Worm (Caenorhabditis elegans) whole organism, early embryonic: ENCODE measurements around the gene srj-8.

Experiments
- F13C5.2 ChIP-seq: sonication (generic microtip); optimal IDR thresholded peaks from 2 replicates; lab custom pipeline; 2017; ENCODE audit warnings: mild to moderate bottlenecking, missing genetic modification characterization, inconsistent platforms, missing compliant biosample characterization
- aly-1 ChIP-seq: sonication (generic microtip); optimal IDR thresholded peaks from 2 replicates; lab custom pipeline; 2016; ENCODE audit warnings: missing genetic modification characterization, missing compliant biosample characterization
- ama-1 ChIP-seq: fragments of 150-350 bp; optimal IDR thresholded peaks from 2 replicates; lab custom pipeline; 2014
- ceh-13 ChIP-seq: fragments of 200-800 bp; sonication (Bioruptor generic); optimal IDR thresholded peaks from 2 replicates; lab custom pipeline; 2018; ENCODE audit warnings: mild to moderate bottlenecking, missing genetic modification characterization, missing compliant biosample characterization
- ets-7 ChIP-seq: sonication (generic microtip); optimal IDR thresholded peaks from 2 replicates; lab custom pipeline; 2016; ENCODE audit warnings: missing genotype, missing genetic modification characterization, missing compliant biosample characterization
- scrt-1 ChIP-seq: fragments of 200-800 bp; sonication (Bioruptor generic); IDR thresholded peaks from 2 replicates; pipeline ENCODE4 v1.3.6; 2022; ENCODE audit warnings: missing genetic modification characterization, missing compliant biosample characterization
- tbx-37 ChIP-seq: fragments of 200-800 bp; sonication (Bioruptor generic); conservative IDR thresholded peaks from 2 replicates; pipeline ENCODE4 v1.3.6; 2022; ENCODE audit warnings: missing genetic modification reagents, missing genetic modification characterization, missing compliant biosample characterization
- tra-4 ChIP-seq: sonication (generic microtip); optimal IDR thresholded peaks from 2 replicates; lab custom pipeline; 2017; ENCODE audit warnings: missing genetic modification characterization, missing compliant biosample characterization

DNA sequence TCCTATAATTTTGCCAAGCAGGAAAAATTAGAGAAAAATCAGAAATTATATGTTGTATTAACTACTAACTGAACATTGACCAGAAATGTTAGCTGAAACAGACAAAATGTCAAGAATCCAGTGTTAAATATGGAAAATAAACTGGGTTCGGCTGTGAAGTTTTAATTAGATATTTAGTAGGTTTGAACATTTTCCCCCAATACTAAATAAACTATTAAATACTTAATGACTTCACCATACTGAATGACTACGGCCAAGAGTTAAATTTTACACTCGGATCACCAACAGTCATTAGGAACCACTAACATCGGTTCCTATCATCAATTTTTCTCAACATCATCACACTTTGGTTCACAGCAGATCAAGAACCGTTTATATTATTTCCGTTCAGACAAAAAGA is 47.8 kb downstream of the srj-8 start:
- TF ChIP-seq ama-1 (lab: Kevin White, UChicago) (no peak), scrt-1 (GFP tag; lab: Robert Waterston, UW) (no peak), F13C5.2 (tag; lab: Kevin White, UChicago) (no peak), tbx-37 (GFP tag; lab: Robert Waterston, UW) (no peak), ceh-13 (no peak), tra-4 (tag; lab: Kevin White, UChicago) (no peak), aly-1 (no peak), ets-7 (no peak)
